Worm (Caenorhabditis elegans) whole organism, late embryonic: ENCODE results near the gene mltn-10.

ENCODE experiments used
- C08G9.2 ChIP-seq: sonication (generic microtip); optimal IDR thresholded peaks from 2 replicates; lab custom pipeline; 2016; ENCODE audit warnings: mild to moderate bottlenecking, missing genetic modification characterization, moderate library complexity, missing compliant biosample characterization
- C38D4.7 ChIP-seq: fragments of 200-800 bp; sonication (Bioruptor generic); optimal IDR thresholded peaks from 2 replicates; lab custom pipeline; 2018; ENCODE audit warnings: mild to moderate bottlenecking, missing genetic modification characterization, moderate library complexity, missing compliant biosample characterization
- F13H6.1 ChIP-seq: sonication (generic microtip); optimal IDR thresholded peaks from 2 replicates; lab custom pipeline; 2016; ENCODE audit warnings: missing genetic modification characterization, missing compliant biosample characterization
- T23F11.4 ChIP-seq: fragments of 200-800 bp; sonication (Bioruptor generic); optimal IDR thresholded peaks from 2 replicates; lab custom pipeline; 2018; ENCODE audit warnings: mild to moderate bottlenecking, missing genetic modification characterization, missing compliant biosample characterization
- Y22D7AL.16 ChIP-seq: sonication (generic microtip); optimal IDR thresholded peaks from 2 replicates; lab custom pipeline; 2016; ENCODE audit warnings: missing genetic modification characterization, missing compliant biosample characterization
- ama-1 ChIP-seq: fragments of 150-350 bp; optimal IDR thresholded peaks from 2 replicates; lab custom pipeline; 2014
- ceh-14 ChIP-seq: sonication (generic microtip); optimal IDR thresholded peaks from 2 replicates; lab custom pipeline; 2016; ENCODE audit warnings: missing genotype, missing genetic modification characterization, missing compliant biosample characterization
- ceh-18 ChIP-seq: sonication (generic microtip); optimal IDR thresholded peaks from 2 replicates; lab custom pipeline; 2016; ENCODE audit warnings: missing genetic modification characterization, missing compliant biosample characterization
- ceh-19 ChIP-seq: fragments of 200-800 bp; sonication (Bioruptor generic); optimal IDR thresholded peaks from 2 replicates; lab custom pipeline; 2018; ENCODE audit warnings: mild to moderate bottlenecking, missing genetic modification characterization, missing compliant biosample characterization
- ceh-30 ChIP-seq: fragments of 150-350 bp; optimal IDR thresholded peaks from 2 replicates; lab custom pipeline; 2014; ENCODE audit warnings: missing biosample characterization, missing genetic modification characterization
- ceh-31 ChIP-seq: sonication (generic microtip); optimal IDR thresholded peaks from 2 replicates; lab custom pipeline; 2016; ENCODE audit warnings: missing genetic modification characterization, missing compliant biosample characterization
- ceh-48 ChIP-seq: sonication (generic microtip); optimal IDR thresholded peaks from 2 replicates; lab custom pipeline; 2016; ENCODE audit warnings: missing genetic modification characterization, inconsistent platforms, missing compliant biosample characterization
- ceh-6 ChIP-seq: fragments of 200-800 bp; sonication (Bioruptor generic); optimal IDR thresholded peaks from 2 replicates; lab custom pipeline; 2018; ENCODE audit warnings: mild to moderate bottlenecking, missing genetic modification characterization, missing compliant biosample characterization
- che-1 ChIP-seq: sonication (generic microtip); optimal IDR thresholded peaks from 2 replicates; lab custom pipeline; 2016; ENCODE audit warnings: mild to moderate bottlenecking, missing genetic modification characterization, missing compliant biosample characterization
- dmd-4 ChIP-seq: sonication (generic microtip); optimal IDR thresholded peaks from 2 replicates; lab custom pipeline; 2016; ENCODE audit warnings: borderline replicate concordance, missing genetic modification characterization, missing compliant biosample characterization
- elt-2 ChIP-seq: sonication (generic microtip); optimal IDR thresholded peaks from 2 replicates; lab custom pipeline; 2016; ENCODE audit warnings: missing genetic modification reagents, missing genetic modification characterization, missing compliant biosample characterization
- eyg-1 ChIP-seq: sonication (generic microtip); optimal IDR thresholded peaks from 2 replicates; lab custom pipeline; 2016; ENCODE audit warnings: missing genotype, missing genetic modification characterization, missing compliant biosample characterization
- fkh-10 ChIP-seq: fragments of 150-350 bp; optimal IDR thresholded peaks from 2 replicates; lab custom pipeline; 2014; ENCODE audit warnings: missing biosample characterization, missing genetic modification reagents, missing genetic modification characterization
- gmeb-2 ChIP-seq: sonication (generic microtip); optimal IDR thresholded peaks from 2 replicates; lab custom pipeline; 2016; ENCODE audit warnings: missing genetic modification characterization, inconsistent platforms, missing compliant biosample characterization
- hlh-15 ChIP-seq: sonication (generic microtip); optimal IDR thresholded peaks from 2 replicates; lab custom pipeline; 2016; ENCODE audit warnings: missing genetic modification characterization, missing compliant biosample characterization
- hlh-30 ChIP-seq: sonication (generic microtip); optimal IDR thresholded peaks from 2 replicates; lab custom pipeline; 2017; ENCODE audit warnings: antibody characterized with exemption, missing genetic modification characterization, missing compliant biosample characterization; ENCODE audit not compliant: insufficient read depth
- lim-6 ChIP-seq: sonication (generic microtip); optimal IDR thresholded peaks from 2 replicates; lab custom pipeline; 2016; ENCODE audit warnings: missing genetic modification characterization, missing compliant biosample characterization
- lin-11 ChIP-seq: fragments of 200-800 bp; sonication (Bioruptor generic); optimal IDR thresholded peaks from 2 replicates; lab custom pipeline; 2018; ENCODE audit warnings: mild to moderate bottlenecking, missing genetic modification characterization, missing compliant biosample characterization
- npax-4 ChIP-seq: sonication (generic microtip); optimal IDR thresholded peaks from 2 replicates; lab custom pipeline; 2016; ENCODE audit warnings: missing genetic modification characterization, missing compliant biosample characterization
- odd-2 ChIP-seq: sonication (generic microtip); optimal IDR thresholded peaks from 2 replicates; lab custom pipeline; 2017; ENCODE audit warnings: antibody characterized with exemption, mild to moderate bottlenecking, missing genetic modification characterization, missing compliant biosample characterization
- pag-3 ChIP-seq: sonication (generic microtip); optimal IDR thresholded peaks from 2 replicates; lab custom pipeline; 2016; ENCODE audit warnings: missing compliant biosample characterization, missing genetic modification characterization, borderline replicate concordance
- pax-1 ChIP-seq: fragments of 150-350 bp; optimal IDR thresholded peaks from 2 replicates; lab custom pipeline; 2014; ENCODE audit warnings: missing biosample characterization, missing genetic modification characterization
- pha-2 ChIP-seq: sonication (generic microtip); optimal IDR thresholded peaks from 2 replicates; lab custom pipeline; 2017; ENCODE audit warnings: mild to moderate bottlenecking, missing genetic modification characterization, missing compliant biosample characterization
- pqm-1 ChIP-seq: sonication (generic microtip); optimal IDR thresholded peaks from 2 replicates; lab custom pipeline; 2016; ENCODE audit warnings: missing genetic modification characterization, missing compliant biosample characterization
- pros-1 ChIP-seq: fragments of 150-350 bp; optimal IDR thresholded peaks from 2 replicates; lab custom pipeline; 2014; ENCODE audit warnings: missing biosample characterization, missing genetic modification reagents, missing genetic modification characterization
- ref-2 ChIP-seq: sonication (generic microtip); optimal IDR thresholded peaks from 2 replicates; lab custom pipeline; 2016; ENCODE audit warnings: missing genetic modification characterization, missing compliant biosample characterization
- rnt-1 ChIP-seq: sonication (generic microtip); optimal IDR thresholded peaks from 2 replicates; lab custom pipeline; 2016; ENCODE audit warnings: missing genetic modification characterization, missing compliant biosample characterization
- sdc-2 ChIP-seq: sonication (generic microtip); optimal IDR thresholded peaks from 2 replicates; lab custom pipeline; 2016; ENCODE audit warnings: missing genotype, missing genetic modification characterization, missing compliant biosample characterization
- tbx-7 ChIP-seq: sonication (generic microtip); optimal IDR thresholded peaks from 2 replicates; lab custom pipeline; 2016; ENCODE audit warnings: missing genotype, missing genetic modification characterization, missing compliant biosample characterization
- unc-3 ChIP-seq, 2 experiments: fragments of 200-800 bp in 1 of 2; sonication (Bioruptor generic) in 1 of 2; sonication (generic microtip) in 1 of 2; conservative IDR thresholded peaks in 1 of 2; optimal IDR thresholded peaks in 1 of 2; 2 replicates each; pipeline versions ENCODE4 v1.3.6 to Lab custom; 2016 to 2022; ENCODE audit warnings: missing compliant biosample characterization in 2 of 2, missing genetic modification characterization in 2 of 2, missing genetic modification reagents in 1 of 2
- unc-42 ChIP-seq: sonication (generic microtip); optimal IDR thresholded peaks from 2 replicates; lab custom pipeline; 2016; ENCODE audit warnings: missing genotype, missing genetic modification characterization, missing compliant biosample characterization
- unc-55 ChIP-seq: sonication (generic microtip); optimal IDR thresholded peaks from 2 replicates; lab custom pipeline; 2017; ENCODE audit warnings: missing biosample characterization, missing genetic modification reagents, missing genetic modification characterization

Gene mltn-10

DNA sequence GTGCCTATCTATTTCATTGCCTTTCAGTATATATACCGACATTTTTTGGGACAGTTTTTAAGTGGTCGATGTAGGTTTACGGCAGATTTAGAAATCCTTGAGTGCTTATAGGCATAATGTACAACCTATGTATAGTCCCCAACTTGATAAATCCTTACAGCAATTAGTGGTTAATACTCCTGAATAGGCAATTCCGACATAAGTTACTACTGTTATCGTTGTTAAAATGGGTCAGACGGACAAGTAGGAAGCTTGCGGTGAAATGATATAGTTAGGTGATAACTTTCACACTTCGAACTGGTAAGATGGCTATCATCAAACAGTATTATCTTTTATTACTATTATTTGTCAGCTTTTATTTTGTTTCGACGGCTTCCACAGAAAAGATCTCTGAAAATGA, at the start of gene mltn-10:
mltn-10 (plus strand) TSS at position 301 of the 400 bp plus-strand sequence.
- TF ChIP-seq rnt-1 (tag; lab: Kevin White, UChicago) (no peak), eyg-1 (tag; lab: Kevin White, UChicago) (no peak), T23F11.4 (GFP tag; lab: Kevin White, UChicago) (no peak), Y22D7AL.16 (no peak), unc-3 (GFP tag; conservative IDR thresholded peaks at IDR 0.05; lab: Robert Waterston, UW) (no peak), unc-3 (tag; optimal IDR thresholded peaks at IDR 0.05; lab: Kevin White, UChicago) (no peak), pros-1 (tag; lab: Kevin White, UChicago) (no peak), lin-11 (no peak), gmeb-2 (tag; lab: Kevin White, UChicago) (no peak), pax-1 (tag; lab: Kevin White, UChicago) (no peak), ceh-6 (GFP tag; lab: Kevin White, UChicago) (no peak), ama-1 (lab: Kevin White, UChicago) (no peak), F13H6.1 (tag; lab: Kevin White, UChicago) (no peak), sdc-2 (tag; lab: Kevin White, UChicago) (no peak), elt-2 (tag; lab: Kevin White, UChicago) (no peak), tbx-7 (tag; lab: Kevin White, UChicago) (no peak), pag-3 (tag; lab: Kevin White, UChicago) (no peak), hlh-30 (no peak), ceh-18 (tag; lab: Kevin White, UChicago) (no peak), C08G9.2 (no peak), ref-2 (tag; lab: Kevin White, UChicago) (no peak)

DNA sequence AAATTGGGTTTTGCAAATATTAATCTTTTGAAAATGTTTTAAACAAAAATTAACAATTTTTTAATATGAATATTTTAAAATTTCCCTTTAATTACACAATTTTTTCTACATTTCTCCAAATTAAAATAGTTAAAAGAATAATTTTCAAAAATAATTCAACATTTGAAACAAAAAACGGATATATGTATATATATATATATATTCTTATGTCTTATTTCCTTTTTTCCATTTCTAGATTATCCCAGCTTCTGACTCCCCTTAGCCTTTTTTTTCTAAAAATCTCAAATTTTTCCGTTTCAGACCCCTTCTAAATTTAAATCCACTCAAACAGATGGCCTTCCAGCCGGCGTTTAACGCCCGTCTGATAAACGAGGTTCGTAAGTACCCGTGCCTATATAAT, 49.5 kb upstream of the mltn-10 start, which contains the start of gene madf-5:
madf-5 (plus strand) TSS at position 301 of the 400 bp plus-strand sequence.
- TF ChIP-seq rnt-1 (tag; lab: Kevin White, UChicago) (no peak), lim-6 (tag; lab: Kevin White, UChicago) (no peak), ceh-48 (tag; lab: Kevin White, UChicago) (no peak), hlh-15 (tag; lab: Kevin White, UChicago) (no peak), ceh-19 (GFP tag; lab: Kevin White, UChicago) (no peak), fkh-10 (GFP tag; lab: Kevin White, UChicago) (no peak), C38D4.7 (GFP tag; lab: Kevin White, UChicago) (no peak), che-1 (tag; lab: Kevin White, UChicago) (no peak), C08G9.2 (no peak), ceh-6 (GFP tag; lab: Kevin White, UChicago) (no peak), ceh-14 (no peak), unc-55 (GFP tag; lab: Kevin White, UChicago) (no peak), dmd-4 (tag; lab: Kevin White, UChicago) (no peak), ceh-30 (no peak), Y22D7AL.16 (no peak), pag-3 (tag; lab: Kevin White, UChicago) (no peak), npax-4 (tag; lab: Kevin White, UChicago) (no peak), F13H6.1 (tag; lab: Kevin White, UChicago) (no peak)

DNA sequence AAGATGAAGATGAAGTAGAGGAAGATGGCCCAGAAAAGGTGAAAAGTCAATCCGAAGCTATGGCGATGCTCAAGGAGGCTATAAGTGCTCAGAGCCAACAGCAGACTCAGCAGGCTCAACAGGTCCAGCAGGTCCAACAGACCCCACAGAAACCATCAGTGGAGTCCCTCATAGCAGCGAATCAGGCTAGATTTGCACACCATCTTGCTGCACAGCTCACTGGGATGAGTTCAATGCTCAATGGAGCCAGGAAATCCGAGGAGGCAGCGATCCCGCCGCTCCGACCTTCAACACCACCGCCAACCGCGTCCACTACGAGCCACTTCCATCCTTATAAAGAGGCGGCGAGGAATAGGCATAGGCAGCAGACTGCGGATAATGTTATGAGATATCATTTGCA, 48.1 kb upstream of the mltn-10 start:
- no peak for TF ChIP-seq unc-42 (tag; lab: Kevin White, UChicago)
- no peak for TF ChIP-seq Y22D7AL.16
- no peak for TF ChIP-seq pqm-1 (tag; lab: Kevin White, UChicago)
- no peak for TF ChIP-seq T23F11.4 (GFP tag; lab: Kevin White, UChicago)
- no peak for TF ChIP-seq hlh-15 (tag; lab: Kevin White, UChicago)
- no peak for TF ChIP-seq F13H6.1 (tag; lab: Kevin White, UChicago)

DNA sequence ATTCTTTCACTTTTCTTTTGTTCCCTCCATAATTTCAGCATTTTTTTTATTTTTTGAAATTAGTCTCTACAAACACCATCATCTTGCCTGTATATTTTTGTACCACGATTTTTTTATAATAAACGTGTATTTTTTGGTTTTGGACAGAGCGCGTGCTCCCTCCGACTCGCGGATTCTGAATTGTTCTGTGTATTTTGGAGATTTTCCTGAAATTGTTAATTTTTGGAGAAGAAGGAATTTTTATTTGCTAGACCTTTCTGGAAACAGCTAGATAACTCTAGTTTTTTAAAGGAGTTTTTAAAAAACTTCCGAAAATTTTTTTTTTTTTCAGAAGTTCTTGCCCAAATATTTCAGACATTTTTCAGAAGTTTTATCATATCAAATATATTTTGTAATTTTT, 46.4 kb upstream of the mltn-10 start, which contains the start of gene C01G12.13:
C01G12.13 (plus strand) TSS at position 301 of the 400 bp plus-strand sequence.
- TF ChIP-seq ceh-18 (tag; lab: Kevin White, UChicago) (no peak), odd-2 (tag; lab: Kevin White, UChicago) (no peak), ceh-31 (no peak), dmd-4 (tag; lab: Kevin White, UChicago) (no peak), pha-2 (no peak), npax-4 (tag; lab: Kevin White, UChicago) (no peak), pros-1 (tag; lab: Kevin White, UChicago) (no peak)
